Worm (Caenorhabditis elegans): ENCODE results near the gene T03D8.6.

The T03D8.6 gene

DNA sequence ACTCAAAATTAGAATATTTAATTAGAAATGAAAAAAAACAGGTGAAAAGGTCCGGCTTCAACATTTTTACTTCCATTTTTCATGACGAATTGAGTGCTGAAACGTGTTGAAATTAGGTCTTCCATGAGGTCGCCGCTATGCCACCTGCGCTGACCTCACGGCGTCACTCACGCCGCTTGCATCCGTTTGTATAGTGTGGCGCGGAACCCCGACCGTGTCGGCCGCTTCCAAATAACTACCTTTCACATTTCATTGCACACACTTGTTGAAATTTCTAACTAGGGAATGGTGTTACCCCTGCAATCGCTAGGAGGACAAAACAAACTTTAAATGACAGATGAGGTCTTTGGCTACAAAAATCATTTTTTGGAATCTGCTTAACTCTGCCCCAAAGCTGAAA is 16.7 kb downstream of the T03D8.6 start:
- peak; percentile 73 for TF ChIP-seq snpc-4 (tag; optimal IDR thresholded peaks at IDR 0.05)

DNA sequence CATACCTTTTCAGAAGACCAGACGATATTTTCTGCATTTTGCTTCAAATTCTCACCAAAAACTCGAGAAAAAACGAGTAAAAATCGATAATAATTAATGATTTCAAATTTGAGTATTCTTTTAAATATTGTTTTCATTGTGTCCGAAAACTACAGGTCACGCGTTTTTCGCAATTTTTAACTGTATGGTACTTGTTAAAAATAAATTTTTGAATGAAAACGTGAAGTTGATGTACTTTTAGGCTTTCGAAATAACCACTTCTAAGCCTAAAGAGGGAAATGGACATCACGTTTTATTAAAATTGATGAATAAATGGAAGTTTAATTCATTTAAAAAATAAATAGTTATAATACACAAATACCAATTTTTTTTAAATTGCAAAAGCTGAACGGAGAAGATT is 17.2 kb downstream of the T03D8.6 start, which contains the start of gene Y44A6D.5:
Y44A6D.5 (minus strand) TSS at position 101 of the 400 bp plus-strand sequence.
- TF ChIP-seq egl-27 (tag; optimal IDR thresholded peaks at IDR 0.05), result no peak
- TF ChIP-seq nhr-77 (tag; optimal IDR thresholded peaks at IDR 0.05), result no peak
- TF ChIP-seq lin-15B (tag; optimal IDR thresholded peaks at IDR 0.05), result no peak
- TF ChIP-seq nfya-1 (tag; optimal IDR thresholded peaks at IDR 0.05; ENCODE audit: insufficient read depth), result no peak
- no peak for TF ChIP-seq nhr-237 (tag; optimal IDR thresholded peaks at IDR 0.05)

DNA sequence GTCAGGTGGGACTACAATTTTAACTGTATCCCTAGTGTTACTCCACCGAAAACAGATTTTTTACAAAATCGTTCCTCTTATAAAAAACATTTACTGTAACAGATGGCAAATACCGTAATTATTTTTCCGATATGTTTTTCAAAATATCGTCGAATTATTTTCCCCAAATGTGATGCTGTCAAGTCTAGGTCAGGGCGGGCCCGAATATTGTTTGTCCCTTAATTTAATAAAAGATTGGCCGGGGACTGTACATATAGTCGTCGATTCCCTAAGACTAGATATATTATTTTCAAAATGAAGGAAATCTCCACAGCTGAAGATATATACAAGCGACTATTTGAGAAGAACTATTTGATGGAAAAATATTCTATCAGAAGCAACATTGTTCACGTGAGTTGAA is 22.2 kb downstream of the T03D8.6 start, which contains the start of gene sdf-9:
sdf-9 (plus strand) TSS at position 301 of the 400 bp plus-strand sequence.
- TF ChIP-seq R02D3.7 (tag; optimal IDR thresholded peaks at IDR 0.05) (no peak), ztf-11 (tag; optimal IDR thresholded peaks at IDR 0.05) (no peak), ceh-82 (tag; optimal IDR thresholded peaks at IDR 0.05) (no peak), nhr-28 (tag; optimal IDR thresholded peaks at IDR 0.05) (no peak), mml-1 (tag; optimal IDR thresholded peaks at IDR 0.05) (no peak), pqm-1 (tag; optimal IDR thresholded peaks at IDR 0.05) (no peak), hmg-11 (tag; optimal IDR thresholded peaks at IDR 0.05) (no peak), lsy-12 (tag; optimal IDR thresholded peaks at IDR 0.05) (no peak), nhr-76 (tag; optimal IDR thresholded peaks at IDR 0.05) (no peak), lin-39 (tag; optimal IDR thresholded peaks at IDR 0.05) (no peak), nhr-25 (tag; optimal IDR thresholded peaks at IDR 0.05) (no peak), daf-12 (tag; optimal IDR thresholded peaks at IDR 0.05) (no peak), nhr-77 (tag; optimal IDR thresholded peaks at IDR 0.05) (no peak), eor-1 (tag; optimal IDR thresholded peaks at IDR 0.05) (no peak), ZK546.5 (tag; optimal IDR thresholded peaks at IDR 0.05) (no peak), pha-4 (tag; optimal IDR thresholded peaks at IDR 0.05) (no peak), nhr-23 (tag; optimal IDR thresholded peaks at IDR 0.05) (no peak), ceh-28 (tag; optimal IDR thresholded peaks at IDR 0.05) (no peak), fos-1 (tag; optimal IDR thresholded peaks at IDR 0.05) (no peak)

DNA sequence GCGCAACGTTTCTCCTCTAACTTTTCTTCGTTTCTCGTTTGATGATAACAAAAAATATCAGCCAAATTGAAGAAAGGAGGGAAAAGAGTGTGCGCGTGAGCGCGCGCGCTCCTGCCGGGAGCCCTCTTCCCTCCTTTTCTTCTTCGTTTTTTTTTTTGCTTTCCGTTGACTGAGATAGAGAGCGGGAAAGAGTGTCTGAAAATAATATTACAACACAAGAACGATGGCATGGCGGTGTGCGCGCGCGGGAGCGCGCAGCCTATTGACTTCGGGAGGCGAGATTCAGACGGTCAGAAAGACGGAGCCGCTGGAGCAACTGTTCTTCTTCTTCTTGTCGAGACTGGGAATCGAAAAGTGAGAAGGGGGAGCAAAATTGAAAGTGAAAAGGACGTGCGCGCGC is 26.4 kb downstream of the T03D8.6 start:
- peak; percentile 42 for TF ChIP-seq nfya-1 (tag; optimal IDR thresholded peaks at IDR 0.05; ENCODE audit: insufficient read depth)
- no peak for TF ChIP-seq ztf-11 (tag; optimal IDR thresholded peaks at IDR 0.05)
- TF ChIP-seq hmg-11 (tag; optimal IDR thresholded peaks at IDR 0.05), result no peak
- TF ChIP-seq eor-1 (tag; optimal IDR thresholded peaks at IDR 0.05), result no peak
- TF ChIP-seq lin-39 (tag; optimal IDR thresholded peaks at IDR 0.05), result peak; percentile 45
- TF ChIP-seq nhr-43 (tag; optimal IDR thresholded peaks at IDR 0.05; ENCODE audit: poor library complexity, severe bottlenecking), result no peak
- peak; percentile 53 for TF ChIP-seq elt-2 (tag; optimal IDR thresholded peaks at IDR 0.05)
- TF ChIP-seq ceh-28 (tag; optimal IDR thresholded peaks at IDR 0.05), result no peak

DNA sequence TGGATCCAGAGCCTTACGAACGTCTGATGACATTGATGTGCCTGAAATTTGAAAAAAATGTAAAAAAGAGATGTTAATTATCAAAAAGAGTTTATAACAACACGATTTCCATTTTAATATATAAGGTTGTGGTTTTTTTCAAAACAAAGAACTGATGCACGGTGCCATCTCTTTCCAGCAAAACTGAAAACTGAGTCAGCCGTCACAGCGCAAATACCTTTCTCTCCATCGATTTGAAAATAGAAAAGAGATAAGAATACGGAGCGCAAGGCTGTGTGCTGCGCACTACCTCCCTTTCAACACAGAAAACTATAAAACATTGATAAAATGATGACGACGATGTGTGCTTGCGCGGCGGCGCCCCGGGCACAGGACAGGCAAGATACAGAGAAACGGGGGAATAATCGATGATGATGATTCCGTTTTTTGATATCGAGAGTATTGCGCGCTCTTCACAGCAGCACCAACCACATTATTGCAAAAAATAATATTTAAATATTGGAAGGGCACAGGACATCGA is 27.7 kb downstream of the T03D8.6 start, which contains the start of gene Y44A6D.3:
Y44A6D.3 (minus strand) TSS at position 51 of the 520 bp plus-strand sequence.
- TF ChIP-seq ztf-11 (tag; optimal IDR thresholded peaks at IDR 0.05) (no peak), daf-12 (tag; optimal IDR thresholded peaks at IDR 0.05) (no peak), snpc-4 (tag; optimal IDR thresholded peaks at IDR 0.05) (no peak), aly-2 (tag; optimal IDR thresholded peaks at IDR 0.05) (no peak), pqm-1 (tag; optimal IDR thresholded peaks at IDR 0.05) (peak; percentile 43), lin-15B (tag; optimal IDR thresholded peaks at IDR 0.05) (no peak), nhr-28 (tag; optimal IDR thresholded peaks at IDR 0.05) (no peak), nhr-67 (tag; optimal IDR thresholded peaks at IDR 0.05) (no peak), elt-2 (tag; optimal IDR thresholded peaks at IDR 0.05) (peak; percentile 68), unc-62 (GFP tag; optimal IDR thresholded peaks at IDR 0.05) (no peak), ceh-28 (tag; optimal IDR thresholded peaks at IDR 0.05) (no peak)

DNA sequence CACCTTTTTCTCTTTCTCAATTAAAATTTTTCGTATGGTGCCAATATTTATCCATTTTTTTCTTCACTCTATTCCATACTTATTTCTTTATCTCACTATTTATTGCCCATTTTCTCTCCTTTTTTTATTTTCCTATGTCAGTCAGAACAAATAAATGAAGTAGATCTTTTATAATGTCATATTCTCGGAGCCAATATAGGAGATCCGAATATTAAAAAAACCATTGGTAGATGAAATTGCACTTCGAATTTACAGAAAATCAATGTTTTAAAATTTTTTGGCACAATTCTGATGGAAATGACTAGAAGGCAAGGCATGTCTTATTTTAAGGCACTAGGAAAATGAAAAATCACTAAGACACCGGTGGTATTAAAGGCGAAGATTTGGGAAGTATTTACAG is 29.5 kb downstream of the T03D8.6 start:
- TF ChIP-seq lin-39 (tag; optimal IDR thresholded peaks at IDR 0.05) (no peak), ceh-82 (tag; optimal IDR thresholded peaks at IDR 0.05) (peak; percentile 24), elt-2 (tag; optimal IDR thresholded peaks at IDR 0.05) (no peak), R02D3.7 (tag; optimal IDR thresholded peaks at IDR 0.05) (no peak), aly-2 (tag; optimal IDR thresholded peaks at IDR 0.05) (no peak)
